Worm (Caenorhabditis elegans): ENCODE data around the gene Y42A5A.3.

ce11 chrV:11056484-11056883 is 39.3 kb downstream of the Y42A5A.3 start:
- no peak for TF ChIP-seq madf-8 (GFP tag; conservative IDR thresholded peaks at IDR 0.05)
- TF ChIP-seq ama-1 (optimal IDR thresholded peaks at IDR 0.05): no peak
- no peak for TF ChIP-seq ama-1 (GFP tag; optimal IDR thresholded peaks at IDR 0.05)
- TF ChIP-seq egrh-3 (GFP tag; IDR thresholded peaks at IDR 0.05): no peak
- no peak for TF ChIP-seq egl-18 (GFP tag; IDR thresholded peaks at IDR 0.05)
- TF ChIP-seq F52B5.7 (tag; optimal IDR thresholded peaks at IDR 0.05): no peak
- TF ChIP-seq efl-1 (GFP tag; optimal IDR thresholded peaks at IDR 0.05): no peak
- TF ChIP-seq pbrm-1 (GFP tag; IDR thresholded peaks at IDR 0.05): no peak
- no peak for TF ChIP-seq dpff-1 (tag; optimal IDR thresholded peaks at IDR 0.05)
- no peak for TF ChIP-seq snpc-1.3 (tag; optimal IDR thresholded peaks at IDR 0.05; ENCODE audit: insufficient read depth)
